Worm (Caenorhabditis elegans) whole organism, early embryonic: Measurements from ENCODE around the gene lin-15A.
A peak's percentile ranks its signal among the peaks of the same experiment; 100 is the strongest.

ENCODE experiments used
- B0310.2 ChIP-seq: sonication (generic microtip); optimal IDR thresholded peaks from 2 replicates; lab custom pipeline; 2016; ENCODE audit warnings: mild to moderate bottlenecking, missing genetic modification characterization, missing compliant biosample characterization
- F13C5.2 ChIP-seq: sonication (generic microtip); optimal IDR thresholded peaks from 2 replicates; lab custom pipeline; 2017; ENCODE audit warnings: mild to moderate bottlenecking, missing genetic modification characterization, inconsistent platforms, missing compliant biosample characterization
- aly-1 ChIP-seq: sonication (generic microtip); optimal IDR thresholded peaks from 2 replicates; lab custom pipeline; 2016; ENCODE audit warnings: missing genetic modification characterization, missing compliant biosample characterization
- ama-1 ChIP-seq: fragments of 150-350 bp; optimal IDR thresholded peaks from 2 replicates; lab custom pipeline; 2014
- ceh-13 ChIP-seq: fragments of 200-800 bp; sonication (Bioruptor generic); optimal IDR thresholded peaks from 2 replicates; lab custom pipeline; 2018; ENCODE audit warnings: mild to moderate bottlenecking, missing genetic modification characterization, missing compliant biosample characterization
- ceh-36 ChIP-seq: sonication (generic microtip); optimal IDR thresholded peaks from 2 replicates; lab custom pipeline; 2016; ENCODE audit warnings: missing genetic modification characterization, inconsistent platforms, missing compliant biosample characterization
- ets-7 ChIP-seq: sonication (generic microtip); optimal IDR thresholded peaks from 2 replicates; lab custom pipeline; 2016; ENCODE audit warnings: missing genotype, missing genetic modification characterization, missing compliant biosample characterization
- flt-1 ChIP-seq: fragments of 200-800 bp; sonication (Bioruptor generic); IDR thresholded peaks from 2 replicates; pipeline ENCODE4 v1.3.6; 2022; ENCODE audit warnings: missing genetic modification characterization, missing compliant biosample characterization
- hmbx-1 ChIP-seq: sonication (generic microtip); optimal IDR thresholded peaks from 2 replicates; lab custom pipeline; 2016; ENCODE audit warnings: mild to moderate bottlenecking, missing genetic modification characterization, missing compliant biosample characterization
- hmg-4 ChIP-seq: fragments of 200-800 bp; sonication (Bioruptor generic); optimal IDR thresholded peaks from 2 replicates; lab custom pipeline; 2018; ENCODE audit warnings: mild to moderate bottlenecking, missing genetic modification characterization, missing compliant biosample characterization
- hnd-1 ChIP-seq: sonication (generic microtip); optimal IDR thresholded peaks from 2 replicates; lab custom pipeline; 2016; ENCODE audit warnings: missing genetic modification characterization, missing compliant biosample characterization
- pes-1 ChIP-seq: fragments of 200-800 bp; sonication (Bioruptor generic); IDR thresholded peaks from 2 replicates; pipeline ENCODE4 v1.3.6; 2022; ENCODE audit warnings: missing genetic modification reagents, missing genetic modification characterization, missing compliant biosample characterization
- scrt-1 ChIP-seq: fragments of 200-800 bp; sonication (Bioruptor generic); IDR thresholded peaks from 2 replicates; pipeline ENCODE4 v1.3.6; 2022; ENCODE audit warnings: missing genetic modification characterization, missing compliant biosample characterization
- sea-1 ChIP-seq: fragments of 200-800 bp; sonication (Bioruptor generic); conservative IDR thresholded peaks from 2 replicates; pipeline ENCODE4 v1.3.6; 2022; ENCODE audit warnings: missing genetic modification characterization, missing compliant biosample characterization
- tbx-11 ChIP-seq: fragments of 200-800 bp; sonication (Bioruptor generic); IDR thresholded peaks from 2 replicates; pipeline ENCODE4 v1.3.6; 2022; ENCODE audit warnings: missing genetic modification characterization, missing compliant biosample characterization
- tbx-37 ChIP-seq: fragments of 200-800 bp; sonication (Bioruptor generic); conservative IDR thresholded peaks from 2 replicates; pipeline ENCODE4 v1.3.6; 2022; ENCODE audit warnings: missing genetic modification reagents, missing genetic modification characterization, missing compliant biosample characterization
- tra-4 ChIP-seq: sonication (generic microtip); optimal IDR thresholded peaks from 2 replicates; lab custom pipeline; 2017; ENCODE audit warnings: missing genetic modification characterization, missing compliant biosample characterization

lin-15A gene

ce11 chrX:15707366-15707892 lies 24.3 kb upstream of the lin-15A start:
- 0 out of 2 replicates have a peak, but pooled peaks have one; percentile 44 for TF ChIP-seq sea-1 (GFP tag; lab: Robert Waterston, UW)
- TF ChIP-seq F13C5.2 (tag; lab: Kevin White, UChicago): peak; percentile 83
- TF ChIP-seq aly-1 (tag; lab: Kevin White, UChicago): peak; percentile 49
- no peak; the same call in 1 of the 2 replicates for TF ChIP-seq tbx-11 (GFP tag; lab: Robert Waterston, UW)
- TF ChIP-seq flt-1: peak; percentile 15; the same call in 1 of the 2 replicates
- TF ChIP-seq ets-7 (tag; lab: Kevin White, UChicago): peak; percentile 43
- no peak for TF ChIP-seq ceh-36 (tag; lab: Kevin White, UChicago)
- TF ChIP-seq hmbx-1 (tag; lab: Kevin White, UChicago): no peak
- peak; percentile 44 for TF ChIP-seq pes-1 (GFP tag; lab: Robert Waterston, UW)
- peak; percentile 87 for TF ChIP-seq hmg-4 (GFP tag; lab: Kevin White, UChicago)
- TF ChIP-seq tra-4 (tag; lab: Kevin White, UChicago): no peak

ce11 chrX:15707913-15708312 lies 23.9 kb upstream of the lin-15A start, which contains the start of gene nhr-48:
Gene nhr-48, plus strand, starts transcription at chrX:15708213.
- TF ChIP-seq B0310.2 (tag; lab: Kevin White, UChicago) (no peak), hmbx-1 (tag; lab: Kevin White, UChicago) (no peak)

- TF ChIP-seq sea-1 (GFP tag; lab: Robert Waterston, UW) (no peak), hnd-1 (tag; lab: Kevin White, UChicago) (no peak), scrt-1 (GFP tag; lab: Robert Waterston, UW) (no peak), hmg-4 (GFP tag; lab: Kevin White, UChicago) (peak; percentile 30)
These were observed 22.2 kb upstream of the lin-15A start for ce11 chrX:15709594-15709993.

ce11 chrX:15713189-15713588 lies 18.6 kb upstream of the lin-15A start:
- TF ChIP-seq sea-1 (GFP tag; lab: Robert Waterston, UW): no peak
- TF ChIP-seq tbx-37 (GFP tag; lab: Robert Waterston, UW): no peak
- TF ChIP-seq B0310.2 (tag; lab: Kevin White, UChicago): no peak

ce11 chrX:15716971-15717370 lies 14.8 kb upstream of the lin-15A start:
- TF ChIP-seq scrt-1 (GFP tag; lab: Robert Waterston, UW) (no peak), ceh-36 (tag; lab: Kevin White, UChicago) (no peak), sea-1 (GFP tag; lab: Robert Waterston, UW) (no peak), aly-1 (tag; lab: Kevin White, UChicago) (no peak), tra-4 (tag; lab: Kevin White, UChicago) (no peak), flt-1 (no peak), hmg-4 (GFP tag; lab: Kevin White, UChicago) (no peak), ama-1 (lab: Kevin White, UChicago) (no peak), hnd-1 (tag; lab: Kevin White, UChicago) (no peak), F13C5.2 (tag; lab: Kevin White, UChicago) (no peak), ceh-13 (GFP tag; lab: Kevin White, UChicago) (no peak), B0310.2 (tag; lab: Kevin White, UChicago) (no peak), tbx-37 (GFP tag; lab: Robert Waterston, UW) (no peak), hmbx-1 (tag; lab: Kevin White, UChicago) (no peak), pes-1 (GFP tag; lab: Robert Waterston, UW) (no peak), tbx-11 (GFP tag; lab: Robert Waterston, UW) (no peak), ets-7 (tag; lab: Kevin White, UChicago) (no peak)

- TF ChIP-seq ceh-13 (GFP tag; lab: Kevin White, UChicago) (no peak), pes-1 (GFP tag; lab: Robert Waterston, UW) (no peak), scrt-1 (GFP tag; lab: Robert Waterston, UW) (no peak), tra-4 (tag; lab: Kevin White, UChicago) (no peak), ets-7 (tag; lab: Kevin White, UChicago) (no peak), ceh-36 (tag; lab: Kevin White, UChicago) (no peak), tbx-11 (GFP tag; lab: Robert Waterston, UW) (no peak), tbx-37 (GFP tag; lab: Robert Waterston, UW) (no peak)
These were observed 13.4 kb upstream of the lin-15A start, which contains the start of gene ZK662.6 for ce11 chrX:15718325-15718724. Gene ZK662.6, plus strand, starts transcription at chrX:15718625.

ce11 chrX:15721346-15721745 lies 10.4 kb upstream of the lin-15A start, which contains the start of gene ZK662.5:
Gene ZK662.5, plus strand, starts transcription at chrX:15721646.
- TF ChIP-seq B0310.2 (tag; lab: Kevin White, UChicago) (no peak), tra-4 (tag; lab: Kevin White, UChicago) (no peak), sea-1 (GFP tag; lab: Robert Waterston, UW) (no peak), tbx-37 (GFP tag; lab: Robert Waterston, UW) (no peak), hnd-1 (tag; lab: Kevin White, UChicago) (no peak), F13C5.2 (tag; lab: Kevin White, UChicago) (no peak), pes-1 (GFP tag; lab: Robert Waterston, UW) (no peak), scrt-1 (GFP tag; lab: Robert Waterston, UW) (no peak), tbx-11 (GFP tag; lab: Robert Waterston, UW) (no peak), hmg-4 (GFP tag; lab: Kevin White, UChicago) (no peak), ceh-36 (tag; lab: Kevin White, UChicago) (no peak), flt-1 (no peak), ama-1 (lab: Kevin White, UChicago) (no peak), ceh-13 (GFP tag; lab: Kevin White, UChicago) (no peak), ets-7 (tag; lab: Kevin White, UChicago) (no peak), aly-1 (tag; lab: Kevin White, UChicago) (no peak), hmbx-1 (tag; lab: Kevin White, UChicago) (no peak)
